Fruit fly (Drosophila melanogaster) whole organism, prepupa: Measurements from ENCODE around the gene ND-23.

Source experiments
- Blimp-1 ChIP-seq: fragments of 200-800 bp; sonication (Bioruptor generic); optimal IDR thresholded peaks from 3 replicates; lab custom pipeline; 2017; ENCODE audit warnings: missing biosample characterization, missing genetic modification characterization, mild to moderate bottlenecking, moderate library complexity, missing genetic modification reagents
- CG34406 ChIP-seq: fragments of 200-800 bp; sonication (Bioruptor generic); optimal IDR thresholded peaks from 3 replicates; lab custom pipeline; 2016; ENCODE audit warnings: missing biosample characterization, missing genetic modification characterization
- CG6808 ChIP-seq: fragments of 200-800 bp; sonication (Bioruptor generic); optimal IDR thresholded peaks from 3 replicates; lab custom pipeline; 2017; ENCODE audit warnings: missing biosample characterization, missing genetic modification characterization, mild to moderate bottlenecking, moderate library complexity, missing genetic modification reagents
- Eip78C ChIP-seq: fragments of 200-800 bp; sonication (Bioruptor generic); peaks from one replicate; lab custom pipeline; 2016; ENCODE audit warnings: missing biosample characterization, missing genetic modification characterization
- Eip93F ChIP-seq: fragments of 200-800 bp; sonication (Bioruptor generic); optimal IDR thresholded peaks from 2 replicates; lab custom pipeline; 2016; ENCODE audit warnings: missing biosample characterization, mild to moderate bottlenecking, missing genetic modification characterization
- Gug ChIP-seq: fragments of 200-800 bp; sonication (Bioruptor generic); IDR thresholded peaks from 2 replicates; pipeline ENCODE4 v1.3.6; 2022; ENCODE audit warnings: missing biosample characterization, missing genetic modification characterization
- Met ChIP-seq: fragments of 200-800 bp; sonication (Bioruptor generic); optimal IDR thresholded peaks from 3 replicates; lab custom pipeline; 2016; ENCODE audit warnings: missing biosample characterization, missing genetic modification characterization
- Sox15 ChIP-seq: fragments of 200-800 bp; sonication (Bioruptor generic); optimal IDR thresholded peaks from 3 replicates; lab custom pipeline; 2016; ENCODE audit warnings: missing biosample characterization, missing genetic modification characterization
- achi ChIP-seq: fragments of 200-800 bp; sonication (Bioruptor generic); optimal IDR thresholded peaks from 3 replicates; lab custom pipeline; 2016; ENCODE audit warnings: missing biosample characterization, missing genetic modification characterization
- dac ChIP-seq: fragments of 200-800 bp; sonication (Bioruptor generic); optimal IDR thresholded peaks from 2 replicates; lab custom pipeline; 2017; ENCODE audit warnings: missing biosample characterization, mild to moderate bottlenecking, missing genetic modification characterization
- lz ChIP-seq: fragments of 200-800 bp; sonication (Bioruptor generic); optimal IDR thresholded peaks from 3 replicates; lab custom pipeline; 2016; ENCODE audit warnings: missing biosample characterization, missing genetic modification characterization
- salr ChIP-seq, 2 experiments: fragments of 200-800 bp; sonication (Bioruptor generic); optimal IDR thresholded peaks; 3 replicates each; lab custom pipeline; 2016 to 2018; ENCODE audit warnings: missing biosample characterization in 2 of 2, missing genetic modification characterization in 2 of 2, mild to moderate bottlenecking in 1 of 2
- ss ChIP-seq, 2 experiments: fragments of 200-800 bp; sonication (Bioruptor generic); optimal IDR thresholded peaks; 2 replicates in 1 of 2; 3 replicates in 1 of 2; lab custom pipeline; 2017 to 2018; ENCODE audit warnings: mild to moderate bottlenecking in 2 of 2, missing biosample characterization in 2 of 2, missing genetic modification characterization in 2 of 2, moderate library complexity in 1 of 2

The ND-23 gene

DNA sequence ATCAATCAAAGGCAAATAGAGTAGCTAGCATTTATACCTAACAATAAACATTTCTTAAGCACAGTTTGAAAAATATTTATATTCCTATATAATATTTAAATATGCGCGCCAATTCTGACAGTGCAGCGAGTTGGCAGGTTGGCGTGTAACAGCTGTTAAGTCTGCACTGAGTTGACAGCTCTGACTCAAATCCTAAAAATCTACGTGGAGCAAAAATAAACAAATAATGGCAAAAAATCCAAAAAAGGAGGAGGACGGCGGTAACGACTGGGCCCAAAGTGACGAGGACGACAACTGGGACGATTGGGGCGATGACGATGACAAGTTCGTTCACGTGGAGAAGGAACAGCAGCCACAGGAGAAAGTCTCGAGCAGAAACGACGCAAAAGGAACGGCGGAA is 50.4 kb downstream of the ND-23 start, which contains the start of gene CG9590:
Gene CG9590, plus strand, starts transcription at position 166 of the 400 bp plus-strand sequence.
- no peak for TF ChIP-seq CG6808
- TF ChIP-seq Eip93F (GFP tag; lab: Kevin White, UChicago) = no peak
- no peak for TF ChIP-seq salr (GFP tag; optimal IDR thresholded peaks at IDR 0.05; lab: Kevin White, UChicago)
- no peak for TF ChIP-seq ss (GFP tag; optimal IDR thresholded peaks at IDR 0.05; lab: Kevin White, UChicago)
- TF ChIP-seq achi (GFP tag; lab: Kevin White, UChicago) = no peak
- no peak for TF ChIP-seq dac (GFP tag; lab: Kevin White, UChicago)
- no peak for TF ChIP-seq Gug (GFP tag; lab: Robert Waterston, UW)
- no peak for TF ChIP-seq Blimp-1 (GFP tag; lab: Kevin White, UChicago)
- no peak for TF ChIP-seq Met
- no peak for TF ChIP-seq Eip78C (GFP tag; lab: Kevin White, UChicago)
- no peak for TF ChIP-seq Sox15
- TF ChIP-seq CG34406 = no peak
- TF ChIP-seq lz (GFP tag; lab: Kevin White, UChicago) = no peak
